Worm (Caenorhabditis elegans): ENCODE measurements around the gene srz-10.

The srz-10 gene

ce11 chrV:15347292-15347691 lies 38.4 kb upstream of the srz-10 start, which contains the start of gene C29F3.3:
TSS of gene C29F3.3 (minus strand) at chrV:15347392.
- TF ChIP-seq nhr-10 (tag; optimal IDR thresholded peaks at IDR 0.05) (no peak), zag-1 (tag; optimal IDR thresholded peaks at IDR 0.05) (no peak), Y55F3AM.14 (GFP tag; optimal IDR thresholded peaks at IDR 0.05) (no peak), dmd-4 (tag; optimal IDR thresholded peaks at IDR 0.05) (no peak), F13H6.1 (tag; optimal IDR thresholded peaks at IDR 0.05) (no peak), sem-4 (tag; optimal IDR thresholded peaks at IDR 0.05) (no peak), ztf-4 (tag; optimal IDR thresholded peaks at IDR 0.05) (no peak), elt-1 (tag; optimal IDR thresholded peaks at IDR 0.05) (no peak), unc-55 (GFP tag; optimal IDR thresholded peaks at IDR 0.05) (no peak), blmp-1 (tag; optimal IDR thresholded peaks at IDR 0.05; ENCODE audit: insufficient read depth) (no peak), elt-3 (tag; optimal IDR thresholded peaks at IDR 0.05) (no peak), aly-2 (tag; optimal IDR thresholded peaks at IDR 0.05) (no peak)

ce11 chrV:15344481-15344880 lies 35.6 kb upstream of the srz-10 start, which contains the start of gene wrt-8:
TSS of gene wrt-8 (minus strand) at chrV:15344581.
- TF ChIP-seq unc-62 (GFP tag; optimal IDR thresholded peaks at IDR 0.05) (no peak), mbf-1 (tag; optimal IDR thresholded peaks at IDR 0.05) (no peak), nhr-25 (tag; optimal IDR thresholded peaks at IDR 0.05) (no peak), nhr-129 (tag; optimal IDR thresholded peaks at IDR 0.05) (no peak), egl-27 (tag; optimal IDR thresholded peaks at IDR 0.05) (no peak), blmp-1 (tag; optimal IDR thresholded peaks at IDR 0.05; ENCODE audit: insufficient read depth) (no peak), nhr-77 (tag; optimal IDR thresholded peaks at IDR 0.05) (no peak), ztf-4 (tag; optimal IDR thresholded peaks at IDR 0.05) (no peak), gmeb-1 (tag; optimal IDR thresholded peaks at IDR 0.05) (no peak), ama-1 (optimal IDR thresholded peaks at IDR 0.05) (no peak), nhr-6 (tag; optimal IDR thresholded peaks at IDR 0.05) (no peak), dmd-4 (tag; optimal IDR thresholded peaks at IDR 0.05) (no peak), lin-13 (GFP tag; optimal IDR thresholded peaks at IDR 0.05) (no peak)

DNA sequence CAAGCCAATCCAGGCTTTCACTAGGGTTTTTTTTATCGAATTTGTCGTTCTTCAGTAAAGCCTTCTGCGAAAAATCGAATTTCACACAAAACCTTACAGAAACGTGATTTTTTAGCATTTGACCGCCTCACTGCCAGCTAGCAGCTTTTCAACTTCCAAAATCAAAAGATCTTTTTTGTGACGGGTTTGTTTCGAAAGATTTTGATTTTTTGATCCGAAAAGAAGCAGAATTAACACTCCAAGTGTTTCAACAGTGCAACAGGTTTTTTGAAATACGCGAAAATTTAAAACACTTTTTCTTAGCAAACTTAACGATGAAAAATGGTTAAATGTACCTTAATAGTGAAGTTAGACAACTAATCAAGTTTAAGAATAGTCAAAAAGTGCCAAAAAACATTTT lies 32.5 kb upstream of the srz-10 start, which contains the start of gene clec-229:
Gene clec-229 (minus strand): TSS at position 101 of the 400 bp plus-strand sequence.
- TF ChIP-seq aly-2 (tag; optimal IDR thresholded peaks at IDR 0.05): no peak
- TF ChIP-seq mbf-1 (tag; optimal IDR thresholded peaks at IDR 0.05): no peak
- TF ChIP-seq ceh-16 (tag; optimal IDR thresholded peaks at IDR 0.05): no peak
- TF ChIP-seq egl-27 (tag; optimal IDR thresholded peaks at IDR 0.05): no peak
- TF ChIP-seq dmd-4 (tag; optimal IDR thresholded peaks at IDR 0.05): no peak
- no peak for TF ChIP-seq unc-39 (tag; optimal IDR thresholded peaks at IDR 0.05)
- TF ChIP-seq unc-62 (GFP tag; optimal IDR thresholded peaks at IDR 0.05): no peak

DNA sequence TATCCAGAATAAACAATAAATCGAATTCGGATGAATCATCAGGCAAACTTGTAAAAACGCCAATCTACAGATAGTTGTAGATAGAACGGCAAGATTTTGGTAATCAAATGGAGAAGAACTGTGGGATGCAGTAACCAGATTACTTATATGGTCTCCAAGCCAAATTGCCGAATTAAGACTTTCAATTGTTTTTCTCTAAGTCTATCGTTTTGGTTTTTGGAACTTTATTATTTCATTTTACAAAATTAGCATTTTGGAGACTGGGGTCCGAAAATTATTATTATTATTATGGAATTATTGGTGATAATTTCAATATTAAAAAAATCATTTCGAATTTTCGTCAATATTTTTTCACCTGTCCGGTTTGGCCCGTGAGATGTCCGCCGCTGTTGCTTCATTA lies 30.5 kb upstream of the srz-10 start, which contains the start of gene clec-228:
Gene clec-228 (minus strand): TSS at position 101 of the 400 bp plus-strand sequence.
- no peak for TF ChIP-seq ceh-82 (tag; optimal IDR thresholded peaks at IDR 0.05)

- TF ChIP-seq nhr-10 (tag; optimal IDR thresholded peaks at IDR 0.05): no peak
- no peak for TF ChIP-seq nhr-12 (tag; optimal IDR thresholded peaks at IDR 0.05)
- no peak for TF ChIP-seq blmp-1 (tag; optimal IDR thresholded peaks at IDR 0.05; ENCODE audit: insufficient read depth)
- no peak for TF ChIP-seq ZK546.5 (tag; optimal IDR thresholded peaks at IDR 0.05)
- TF ChIP-seq mbf-1 (tag; optimal IDR thresholded peaks at IDR 0.05): no peak
- no peak for TF ChIP-seq elt-3 (tag; optimal IDR thresholded peaks at IDR 0.05)
- TF ChIP-seq unc-62 (GFP tag; optimal IDR thresholded peaks at IDR 0.05): no peak
- no peak for TF ChIP-seq peb-1 (tag; optimal IDR thresholded peaks at IDR 0.05)
- no peak for TF ChIP-seq dmd-4 (tag; optimal IDR thresholded peaks at IDR 0.05)
- TF ChIP-seq nhr-77 (tag; optimal IDR thresholded peaks at IDR 0.05): no peak
- no peak for TF ChIP-seq mdl-1 (tag; optimal IDR thresholded peaks at IDR 0.05)
- TF ChIP-seq lsy-2 (tag; optimal IDR thresholded peaks at IDR 0.05): no peak
- TF ChIP-seq lin-39 (tag; optimal IDR thresholded peaks at IDR 0.05): no peak
Observed at ce11 chrV:15337405-15337804, 28.5 kb upstream of the srz-10 start, which contains the start of gene wrt-7. TSS of gene wrt-7 (minus strand) at chrV:15337505.

ce11 chrV:15332851-15333250 lies 24.0 kb upstream of the srz-10 start, which contains the start of gene srw-113:
TSS of gene srw-113 (plus strand) at chrV:15333151.
- TF ChIP-seq unc-62 (GFP tag; optimal IDR thresholded peaks at IDR 0.05) (no peak), C34F6.9 (tag; optimal IDR thresholded peaks at IDR 0.05) (no peak), nhr-237 (tag; optimal IDR thresholded peaks at IDR 0.05) (no peak), Y55F3AM.14 (GFP tag; optimal IDR thresholded peaks at IDR 0.05) (no peak)
